Worm (Caenorhabditis elegans) whole organism, L4 larva: ENCODE measurements around the gene clec-219.

Experiments used
- F26F4.8 ChIP-seq: fragments of 200-800 bp; sonication (Bioruptor generic); conservative IDR thresholded peaks from 2 replicates; pipeline ENCODE4 v1.3.6; 2022; ENCODE audit warnings: missing genetic modification characterization, missing compliant biosample characterization
- F49E8.2 ChIP-seq: sonication (generic microtip); optimal IDR thresholded peaks from 2 replicates; lab custom pipeline; 2016; ENCODE audit warnings: missing compliant biosample characterization, mild to moderate bottlenecking, missing genetic modification characterization, borderline replicate concordance
- R02D3.7 ChIP-seq: fragments of 150-350 bp; sonication (generic microtip); optimal IDR thresholded peaks from 3 replicates; lab custom pipeline; 2014; ENCODE audit warnings: missing biosample characterization, missing genetic modification characterization
- ZK337.2 ChIP-seq: fragments of 200-800 bp; sonication (Bioruptor generic); IDR thresholded peaks from 2 replicates; pipeline ENCODE4 v1.3.6; 2022; ENCODE audit warnings: missing genetic modification reagents, missing genetic modification characterization, missing compliant biosample characterization
- aha-1 ChIP-seq: fragments of 150-350 bp; peaks from one replicate; lab custom pipeline; 2014; ENCODE audit warnings: missing biosample characterization, missing genetic modification characterization
- ama-1 ChIP-seq: fragments of 150-350 bp; optimal IDR thresholded peaks from 2 replicates; lab custom pipeline; 2014; ENCODE audit warnings: inconsistent platforms, mixed read lengths
- ceh-20 ChIP-seq: fragments of 200-800 bp; sonication (Bioruptor generic); IDR thresholded peaks from 2 replicates; pipeline ENCODE4 v1.3.6; 2022; ENCODE audit warnings: missing genetic modification reagents, missing genetic modification characterization, missing compliant biosample characterization
- ceh-28 ChIP-seq: fragments of 150-350 bp; optimal IDR thresholded peaks from 2 replicates; lab custom pipeline; 2014; ENCODE audit warnings: missing biosample characterization, missing genetic modification reagents, missing genetic modification characterization
- ceh-82 ChIP-seq: sonication (generic microtip); optimal IDR thresholded peaks from 2 replicates; lab custom pipeline; 2017; ENCODE audit warnings: missing biosample characterization, missing genetic modification characterization
- daf-16 ChIP-seq, 3 experiments: sonication (generic microtip); optimal IDR thresholded peaks; 2 replicates each; lab custom pipeline; 2016 to 2017; ENCODE audit warnings: missing genetic modification characterization in 3 of 3, missing genetic modification reagents in 3 of 3, mild to moderate bottlenecking in 2 of 3, missing compliant biosample characterization in 2 of 3, missing biosample characterization in 1 of 3, moderate library complexity in 1 of 3
- dmd-6 ChIP-seq: fragments of 200-800 bp; sonication (Bioruptor generic); IDR thresholded peaks from 2 replicates; pipeline ENCODE4 v1.3.6; 2022; ENCODE audit warnings: missing genetic modification reagents, missing genetic modification characterization, missing compliant biosample characterization
- dpl-1 ChIP-seq: fragments of 150-350 bp; optimal IDR thresholded peaks from 2 replicates; lab custom pipeline; 2014; ENCODE audit warnings: missing biosample characterization, missing genetic modification reagents, missing genetic modification characterization
- duxl-1 ChIP-seq: sonication (generic microtip); optimal IDR thresholded peaks from 2 replicates; lab custom pipeline; 2016; ENCODE audit warnings: mild to moderate bottlenecking, missing genetic modification characterization, moderate library complexity, missing compliant biosample characterization; ENCODE audit not compliant: poor library complexity
- dve-1 ChIP-seq: sonication (generic microtip); optimal IDR thresholded peaks from 2 replicates; lab custom pipeline; 2017; ENCODE audit warnings: antibody characterized with exemption, mild to moderate bottlenecking, missing genetic modification characterization, missing compliant biosample characterization; ENCODE audit not compliant: insufficient read depth
- fos-1 ChIP-seq: fragments of 150-350 bp; optimal IDR thresholded peaks from 2 replicates; lab custom pipeline; 2014; ENCODE audit warnings: missing biosample characterization, missing genetic modification characterization
- hif-1 ChIP-seq, 2 experiments: sonication (generic microtip); optimal IDR thresholded peaks; 2 replicates each; lab custom pipeline; 2016 to 2017; ENCODE audit warnings: missing compliant biosample characterization in 2 of 2, missing genetic modification characterization in 2 of 2, missing genetic modification reagents in 2 of 2, missing genotype in 2 of 2, mild to moderate bottlenecking in 1 of 2
- hlh-11 ChIP-seq: fragments of 200-800 bp; sonication (Bioruptor generic); optimal IDR thresholded peaks from 2 replicates; lab custom pipeline; 2018; ENCODE audit warnings: mild to moderate bottlenecking, missing genetic modification characterization, missing compliant biosample characterization
- hlh-30 ChIP-seq: sonication (generic microtip); optimal IDR thresholded peaks from 2 replicates; lab custom pipeline; 2017; ENCODE audit warnings: antibody characterized with exemption, mild to moderate bottlenecking, missing genetic modification characterization, missing compliant biosample characterization; ENCODE audit not compliant: insufficient read depth
- hmg-1.1 ChIP-seq: fragments of 200-800 bp; sonication (Bioruptor generic); IDR thresholded peaks from 2 replicates; pipeline ENCODE4 v1.3.6; 2022; ENCODE audit warnings: missing genetic modification reagents, missing genetic modification characterization, missing compliant biosample characterization
- jun-1 ChIP-seq: fragments of 150-350 bp; optimal IDR thresholded peaks from 2 replicates; lab custom pipeline; 2014; ENCODE audit warnings: missing biosample characterization, missing genetic modification reagents, missing genetic modification characterization
- lin-1 ChIP-seq: fragments of 200-800 bp; sonication (Bioruptor generic); IDR thresholded peaks from 2 replicates; pipeline ENCODE4 v1.3.6; 2022; ENCODE audit warnings: missing genetic modification reagents, missing genetic modification characterization, missing compliant biosample characterization
- lin-15B ChIP-seq: fragments of 150-350 bp; sonication (generic microtip); optimal IDR thresholded peaks from 3 replicates; lab custom pipeline; 2014; ENCODE audit warnings: missing biosample characterization, missing genetic modification characterization
- mdl-1 ChIP-seq, 2 experiments: fragments of 150-350 bp in 1 of 2; sonication (generic microtip) in 1 of 2; optimal IDR thresholded peaks; 2 replicates each; lab custom pipeline; 2014 to 2017; ENCODE audit warnings: missing biosample characterization in 2 of 2, missing genetic modification characterization in 2 of 2
- mdt-29 ChIP-seq: fragments of 200-800 bp; sonication (Bioruptor generic); IDR thresholded peaks from 2 replicates; pipeline ENCODE4 v1.3.6; 2022; ENCODE audit warnings: missing genetic modification reagents, missing genetic modification characterization, missing compliant biosample characterization
- mxl-2 ChIP-seq: fragments of 200-800 bp; sonication (Bioruptor generic); conservative IDR thresholded peaks from 2 replicates; pipeline ENCODE4 v1.3.6; 2022; ENCODE audit warnings: missing genetic modification reagents, missing genetic modification characterization, missing compliant biosample characterization
- nhr-102 ChIP-seq: sonication (generic microtip); optimal IDR thresholded peaks from 2 replicates; lab custom pipeline; 2016; ENCODE audit warnings: mild to moderate bottlenecking, missing genetic modification characterization, moderate library complexity, missing compliant biosample characterization
- nhr-11 ChIP-seq: fragments of 150-350 bp; optimal IDR thresholded peaks from 2 replicates; lab custom pipeline; 2014; ENCODE audit warnings: missing biosample characterization, missing genetic modification characterization
- nhr-111 ChIP-seq: fragments of 200-800 bp; sonication (Bioruptor generic); optimal IDR thresholded peaks from 2 replicates; lab custom pipeline; 2018; ENCODE audit warnings: mild to moderate bottlenecking, missing genetic modification characterization, missing compliant biosample characterization
- nhr-25 ChIP-seq: sonication (generic microtip); optimal IDR thresholded peaks from 2 replicates; lab custom pipeline; 2017; ENCODE audit warnings: missing genetic modification characterization, mild to moderate bottlenecking, missing compliant biosample characterization, antibody characterized with exemption, moderate library complexity, borderline replicate concordance; ENCODE audit not compliant: insufficient read depth
- nhr-48 ChIP-seq: sonication (generic microtip); optimal IDR thresholded peaks from 2 replicates; lab custom pipeline; 2016; ENCODE audit warnings: mild to moderate bottlenecking, missing genetic modification characterization, missing compliant biosample characterization
- nhr-77 ChIP-seq: fragments of 150-350 bp; optimal IDR thresholded peaks from 2 replicates; lab custom pipeline; 2014; ENCODE audit warnings: missing biosample characterization, missing genetic modification characterization
- pha-4 ChIP-seq, 2 experiments: fragments of 150-350 bp in 1 of 2; fragments of 200-800 bp in 1 of 2; sonication (Bioruptor generic) in 1 of 2; IDR thresholded peaks in 1 of 2; optimal IDR thresholded peaks in 1 of 2; 2 replicates each; pipeline versions ENCODE4 v1.3.6 to Lab custom; 2014 to 2022; ENCODE audit warnings: missing genetic modification characterization in 2 of 2, missing genetic modification reagents in 2 of 2, missing biosample characterization in 1 of 2, missing compliant biosample characterization in 1 of 2
- php-3 ChIP-seq: fragments of 200-800 bp; sonication (Bioruptor generic); IDR thresholded peaks from 2 replicates; pipeline ENCODE4 v1.3.6; 2022; ENCODE audit warnings: missing genetic modification reagents, missing genetic modification characterization, missing compliant biosample characterization
- pqm-1 ChIP-seq: sonication (generic microtip); optimal IDR thresholded peaks from 2 replicates; lab custom pipeline; 2017; ENCODE audit warnings: missing biosample characterization, missing genetic modification characterization
- saeg-2 ChIP-seq: fragments of 200-800 bp; sonication (Bioruptor generic); IDR thresholded peaks from 2 replicates; pipeline ENCODE4 v1.3.6; 2022; ENCODE audit warnings: missing genetic modification reagents, missing genetic modification characterization, missing compliant biosample characterization
- sdz-12 ChIP-seq: fragments of 200-800 bp; sonication (Bioruptor generic); optimal IDR thresholded peaks from 2 replicates; lab custom pipeline; 2018; ENCODE audit warnings: mild to moderate bottlenecking, missing genetic modification characterization, missing compliant biosample characterization
- skn-1 ChIP-seq: fragments of 150-350 bp; optimal IDR thresholded peaks from 2 replicates; lab custom pipeline; 2014; ENCODE audit warnings: missing biosample characterization, missing genetic modification characterization
- tra-1 ChIP-seq: fragments of 200-800 bp; sonication (Bioruptor generic); IDR thresholded peaks from 2 replicates; pipeline ENCODE4 v1.3.6; 2022; ENCODE audit warnings: missing genetic modification reagents, missing genetic modification characterization, missing compliant biosample characterization
- unc-39 ChIP-seq: sonication (generic microtip); optimal IDR thresholded peaks from 2 replicates; lab custom pipeline; 2017; ENCODE audit warnings: missing biosample characterization, missing genetic modification characterization
- unc-62 ChIP-seq, 3 experiments: fragments of 150-350 bp in 1 of 3; sonication (generic microtip); optimal IDR thresholded peaks in 2 of 3; peaks in 1 of 3; 1 replicate in 1 of 3; 2 replicates in 2 of 3; lab custom pipeline; 2014 to 2017; ENCODE audit warnings: missing biosample characterization in 3 of 3, missing genetic modification characterization in 3 of 3, missing genetic modification reagents in 3 of 3, missing genotype in 1 of 3
- vab-7 ChIP-seq: fragments of 200-800 bp; sonication (Bioruptor generic); IDR thresholded peaks from 2 replicates; pipeline ENCODE4 v1.3.6; 2022; ENCODE audit warnings: missing genetic modification reagents, missing genetic modification characterization, missing compliant biosample characterization
- ztf-11 ChIP-seq: fragments of 150-350 bp; optimal IDR thresholded peaks from 2 replicates; lab custom pipeline; 2014; ENCODE audit warnings: missing biosample characterization, missing genetic modification characterization

Gene clec-219

DNA sequence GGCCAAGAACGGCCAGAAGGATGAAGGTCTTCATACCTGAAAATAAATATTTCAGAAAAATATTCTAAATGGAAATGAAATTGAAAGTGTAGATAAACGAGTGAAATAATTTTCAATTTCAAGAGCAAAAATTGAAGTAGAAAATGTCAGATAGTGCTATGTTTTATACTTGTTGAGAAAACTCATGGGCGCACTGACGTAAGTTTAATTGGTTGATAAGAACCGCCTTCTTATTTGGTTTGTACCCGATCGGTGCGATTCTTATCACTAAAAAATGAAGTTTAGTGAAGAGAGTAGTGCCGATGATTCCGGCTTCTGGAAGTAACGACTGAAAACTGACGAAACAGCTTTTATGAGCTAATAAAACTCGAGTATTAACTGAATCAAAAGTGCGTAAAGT, 49.3 kb upstream of the clec-219 start, which contains the start of the genes asp-6 and asp-12 (continued):
- TF ChIP-seq vab-7: no peak

DNA sequence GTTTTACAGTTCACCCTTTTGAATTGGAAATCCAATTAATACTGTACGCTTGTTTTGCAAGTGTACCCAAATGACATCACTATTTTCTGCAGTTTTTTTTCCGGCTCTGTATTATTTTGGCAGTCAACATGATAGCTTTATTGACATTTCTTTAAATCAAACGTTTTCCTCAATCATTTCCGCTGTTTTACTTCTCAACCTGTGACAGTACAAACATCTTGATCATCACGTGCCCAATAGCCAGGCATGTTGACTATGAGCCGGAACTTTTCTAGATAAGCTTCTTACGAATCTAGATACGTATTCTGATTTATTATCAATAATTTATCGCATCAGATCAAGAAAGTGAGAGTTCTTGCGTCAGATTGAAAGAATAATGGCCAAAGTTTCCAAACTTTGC, 48.4 kb upstream of the clec-219 start:
- TF ChIP-seq hmg-1.1 (GFP tag; lab: Robert Waterston, UW) (no peak), R02D3.7 (tag; lab: Kevin White, UChicago) (no peak), pha-4 (GFP tag; IDR thresholded peaks at IDR 0.05; lab: Robert Waterston, UW) (peak; percentile 29; the same call in 1 of the 2 replicates), pha-4 (tag; optimal IDR thresholded peaks at IDR 0.05; lab: Kevin White, UChicago) (no peak), tra-1 (GFP tag; lab: Robert Waterston, UW) (peak; percentile 35; the same call in 1 of the 2 replicates), skn-1 (tag; lab: Kevin White, UChicago) (no peak), ztf-11 (no peak), nhr-102 (tag; lab: Kevin White, UChicago) (peak; percentile 53), lin-1 (peak; percentile 84), mdl-1 (tag; optimal IDR thresholded peaks at IDR 0.05; lab: Kevin White, UChicago) (no peak), ama-1 (lab: Kevin White, UChicago) (no peak), nhr-77 (tag; lab: Kevin White, UChicago) (no peak), dpl-1 (GFP tag; lab: Kevin White, UChicago) (no peak), hif-1 (tag; optimal IDR thresholded peaks at IDR 0.05; lab: Kevin White, UChicago) (peak in 1 of 2 experiments; percentile 19), nhr-48 (peak; percentile 73), unc-39 (no peak), ceh-20 (GFP tag; lab: Robert Waterston, UW) (no peak), nhr-111 (GFP tag; lab: Kevin White, UChicago) (no peak), lin-15B (tag; lab: Kevin White, UChicago) (no peak), F49E8.2 (tag; lab: Kevin White, UChicago) (no peak), daf-16 (GFP tag; optimal IDR thresholded peaks at IDR 0.05; lab: Kevin White, UChicago) (peak in 1 of 2 experiments; percentile 53), daf-16 (tag; optimal IDR thresholded peaks at IDR 0.05; lab: Kevin White, UChicago) (peak; percentile 82), duxl-1 (tag; lab: Kevin White, UChicago) (no peak), unc-62 (GFP tag; optimal IDR thresholded peaks at IDR 0.05 in 1 of 2; lab: Kevin White, UChicago) (no peak), unc-62 (tag; optimal IDR thresholded peaks at IDR 0.05; lab: Kevin White, UChicago) (no peak), php-3 (peak; percentile 50; the same call in 1 of the 2 replicates), dve-1 (tag; lab: Kevin White, UChicago) (peak; percentile 87), ceh-28 (tag; lab: Kevin White, UChicago) (no peak), sdz-12 (GFP tag; lab: Kevin White, UChicago) (no peak), hlh-11 (peak; percentile 75), hlh-30 (tag; lab: Kevin White, UChicago) (peak; percentile 47), dmd-6 (peak; percentile 84)

DNA sequence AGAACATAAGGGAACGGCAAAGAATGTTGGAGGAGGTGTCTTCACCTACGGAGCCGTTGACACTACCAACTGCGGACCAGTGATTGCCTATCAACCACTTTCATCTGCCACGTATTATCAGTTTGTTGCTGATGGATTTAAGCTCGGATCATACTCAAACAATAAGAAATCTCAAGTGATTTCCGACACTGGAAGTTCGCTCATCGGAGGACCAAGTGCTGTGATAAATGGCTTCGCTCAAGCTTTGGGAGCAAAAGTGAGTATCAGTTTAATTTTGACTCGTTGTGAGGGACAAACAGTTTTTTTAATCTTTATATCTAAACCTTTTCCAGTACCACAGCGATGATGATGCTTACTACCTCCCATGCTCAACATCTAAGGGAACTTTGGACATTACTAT, 46.8 kb upstream of the clec-219 start:
- TF ChIP-seq F26F4.8 (GFP tag; lab: Robert Waterston, UW) (no peak), unc-62 (GFP tag; optimal IDR thresholded peaks at IDR 0.05 in 1 of 2; lab: Kevin White, UChicago) (peak in 1 of 2 experiments; percentile 94), unc-62 (tag; optimal IDR thresholded peaks at IDR 0.05; lab: Kevin White, UChicago) (no peak)

DNA sequence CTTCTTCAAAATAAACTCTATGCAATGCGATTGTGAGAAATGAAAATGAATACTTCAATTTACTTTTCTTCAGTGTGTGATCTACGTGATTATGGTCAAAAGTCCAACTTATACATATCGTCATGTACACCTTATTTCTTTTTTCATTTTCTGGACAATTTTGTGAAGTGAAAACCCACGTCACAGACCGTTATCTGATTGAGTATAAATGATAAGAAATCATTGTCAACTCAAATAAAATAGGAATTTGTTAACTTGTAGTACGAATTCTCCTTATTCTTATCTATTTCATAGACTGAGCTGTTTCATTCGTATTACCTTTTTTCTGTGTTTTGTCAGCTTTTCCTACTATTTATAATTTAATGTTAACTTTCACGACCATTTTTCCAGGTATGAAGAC, 46.2 kb upstream of the clec-219 start, which contains the start of gene asp-5:
Gene asp-5, plus strand, starts transcription at position 391 of the 400 bp plus-strand sequence.
- TF ChIP-seq ceh-82 (tag; lab: Kevin White, UChicago): no peak
- no peak for TF ChIP-seq saeg-2 (GFP tag; lab: Robert Waterston, UW)
- TF ChIP-seq mdt-29: no peak
- no peak for TF ChIP-seq skn-1 (tag; lab: Kevin White, UChicago)
- TF ChIP-seq hlh-11: peak; percentile 41
- TF ChIP-seq daf-16 (GFP tag; optimal IDR thresholded peaks at IDR 0.05; lab: Kevin White, UChicago): no peak
- TF ChIP-seq daf-16 (tag; optimal IDR thresholded peaks at IDR 0.05; lab: Kevin White, UChicago): peak; percentile 62
- no peak for TF ChIP-seq F26F4.8 (GFP tag; lab: Robert Waterston, UW)
- TF ChIP-seq php-3: no peak
- no peak for TF ChIP-seq nhr-25 (tag; lab: Kevin White, UChicago)
- no peak for TF ChIP-seq ZK337.2 (GFP tag; lab: Robert Waterston, UW)
- TF ChIP-seq mxl-2: no peak
- TF ChIP-seq hmg-1.1 (GFP tag; lab: Robert Waterston, UW): no peak
- TF ChIP-seq lin-1: no peak
- TF ChIP-seq pqm-1 (tag; lab: Kevin White, UChicago): peak; percentile 71
- peak; percentile 69 for TF ChIP-seq aha-1 (tag; lab: Kevin White, UChicago)
- no peak for TF ChIP-seq ztf-11
- no peak for TF ChIP-seq fos-1 (tag; lab: Kevin White, UChicago)
- TF ChIP-seq hlh-30 (tag; lab: Kevin White, UChicago): no peak
- TF ChIP-seq jun-1 (tag; lab: Kevin White, UChicago): no peak
- TF ChIP-seq nhr-77 (tag; lab: Kevin White, UChicago): peak; percentile 42
- no peak for TF ChIP-seq nhr-11 (tag; lab: Kevin White, UChicago)
